Fruit fly (Drosophila melanogaster) whole organism, embryonic: ENCODE data around the gene eco.

Experiments
- B-H2 ChIP-seq: fragments of 200-800 bp; sonication (Bioruptor generic); optimal IDR thresholded peaks from 2 replicates; lab custom pipeline; 2018; ENCODE audit warnings: missing biosample characterization, mild to moderate bottlenecking, missing genetic modification characterization
- CG10431 ChIP-seq: fragments of 200-800 bp; sonication (Bioruptor generic); optimal IDR thresholded peaks from 3 replicates; lab custom pipeline; 2018; ENCODE audit warnings: missing biosample characterization, mild to moderate bottlenecking, missing genetic modification characterization
- CG10543 ChIP-seq: fragments of 200-800 bp; sonication (Bioruptor generic); optimal IDR thresholded peaks from 3 replicates; lab custom pipeline; 2017; ENCODE audit warnings: missing biosample characterization, mild to moderate bottlenecking, missing genetic modification characterization, moderate library complexity
- CG10959 ChIP-seq: fragments of 200-800 bp; sonication (Bioruptor generic); IDR thresholded peaks from 2 replicates; pipeline ENCODE4 v1.3.6; 2022; ENCODE audit warnings: missing biosample characterization, missing genetic modification characterization
- CG10979 ChIP-seq: fragments of 200-800 bp; sonication (Bioruptor generic); optimal IDR thresholded peaks from 2 replicates; lab custom pipeline; 2018; ENCODE audit warnings: missing biosample characterization, mild to moderate bottlenecking, missing genetic modification characterization, moderate library complexity
- CG11696 ChIP-seq: fragments of 200-800 bp; sonication (Bioruptor generic); IDR thresholded peaks from 2 replicates; pipeline ENCODE4 v1.3.6; 2022; ENCODE audit warnings: missing biosample characterization, missing genetic modification characterization
- CG12769 ChIP-seq: fragments of 200-800 bp; sonication (Bioruptor generic); optimal IDR thresholded peaks from 2 replicates; lab custom pipeline; 2019; ENCODE audit warnings: missing biosample characterization, mild to moderate bottlenecking, missing genetic modification characterization, moderate library complexity
- CG13287 ChIP-seq: fragments of 200-800 bp; sonication (Bioruptor generic); IDR thresholded peaks from 2 replicates; pipeline ENCODE4 v1.3.6; 2022; ENCODE audit warnings: missing biosample characterization, missing genetic modification characterization; ENCODE audit not compliant: partially characterized antibody
- CG14014 ChIP-seq: fragments of 200-800 bp; sonication (Bioruptor generic); IDR thresholded peaks from 2 replicates; pipeline ENCODE4 v1.3.6; 2022; ENCODE audit warnings: missing biosample characterization, missing genetic modification characterization
- CG14860 ChIP-seq: fragments of 200-800 bp; sonication (Bioruptor generic); IDR thresholded peaks from 3 replicates; pipeline ENCODE4 v1.3.6; 2022; ENCODE audit warnings: missing biosample characterization, missing genetic modification characterization; ENCODE audit not compliant: partially characterized antibody
- CG17912 ChIP-seq: fragments of 200-800 bp; sonication (Bioruptor generic); optimal IDR thresholded peaks from 2 replicates; lab custom pipeline; 2018; ENCODE audit warnings: missing biosample characterization, mild to moderate bottlenecking, missing genetic modification characterization
- CG18764 ChIP-seq: fragments of 200-800 bp; sonication (Bioruptor generic); optimal IDR thresholded peaks from 3 replicates; lab custom pipeline; 2016; ENCODE audit warnings: missing biosample characterization, missing genetic modification characterization
- CG2116 ChIP-seq: fragments of 200-800 bp; sonication (Bioruptor generic); optimal IDR thresholded peaks from 3 replicates; lab custom pipeline; 2018; ENCODE audit warnings: missing biosample characterization, mild to moderate bottlenecking, missing genetic modification characterization
- CG34422 ChIP-seq: fragments of 200-800 bp; sonication (Bioruptor generic); IDR thresholded peaks from 3 replicates; pipeline ENCODE4 v1.3.6; 2022; ENCODE audit warnings: missing biosample characterization, missing genetic modification characterization
- CG8089 ChIP-seq: fragments of 200-800 bp; sonication (Bioruptor generic); optimal IDR thresholded peaks from 3 replicates; lab custom pipeline; 2016; ENCODE audit warnings: missing biosample characterization, missing genetic modification characterization
- CG8388 ChIP-seq: fragments of 200-800 bp; sonication (Bioruptor generic); optimal IDR thresholded peaks from 2 replicates; lab custom pipeline; 2019; ENCODE audit warnings: missing biosample characterization, mild to moderate bottlenecking, missing genetic modification characterization, moderate library complexity
- CG9932 ChIP-seq: fragments of 200-800 bp; sonication (Bioruptor generic); IDR thresholded peaks from 2 replicates; pipeline ENCODE4 v1.3.6; 2022; ENCODE audit warnings: missing biosample characterization, missing genetic modification characterization
- Ets97D ChIP-seq: fragments of 200-800 bp; sonication (Bioruptor generic); optimal IDR thresholded peaks from 3 replicates; lab custom pipeline; 2016; ENCODE audit warnings: missing biosample characterization, missing genetic modification characterization
- Hey ChIP-seq: fragments of 200-800 bp; sonication (Bioruptor generic); optimal IDR thresholded peaks from 3 replicates; lab custom pipeline; 2018; ENCODE audit warnings: missing biosample characterization, mild to moderate bottlenecking, missing genetic modification characterization
- Hr51 ChIP-seq, 2 experiments: fragments of 200-800 bp; sonication (Bioruptor generic); optimal IDR thresholded peaks; 2 replicates in 1 of 2; 3 replicates in 1 of 2; lab custom pipeline; 2016 to 2018; ENCODE audit warnings: missing biosample characterization in 2 of 2, missing genetic modification characterization in 2 of 2, mild to moderate bottlenecking in 1 of 2, moderate library complexity in 1 of 2
- Lpt ChIP-seq: fragments of >200 bp; optimal IDR thresholded peaks from 2 replicates; lab custom pipeline; 2018; ENCODE audit warnings: missing biosample characterization, missing genetic modification characterization
- MESR4 ChIP-seq: fragments of 200-800 bp; sonication (Bioruptor generic); optimal IDR thresholded peaks from 2 replicates; lab custom pipeline; 2018; ENCODE audit warnings: missing biosample characterization, mild to moderate bottlenecking, missing genetic modification characterization, moderate library complexity
- NK7.1 ChIP-seq: fragments of 200-800 bp; sonication (Bioruptor generic); optimal IDR thresholded peaks from 3 replicates; lab custom pipeline; 2016; ENCODE audit warnings: missing biosample characterization, missing genetic modification characterization
- Pdp1 ChIP-seq, 2 experiments: fragments of 200-800 bp; sonication (Bioruptor generic); optimal IDR thresholded peaks; 3 replicates each; lab custom pipeline; 2016; ENCODE audit warnings: missing biosample characterization in 2 of 2, missing genetic modification characterization in 2 of 2, mild to moderate bottlenecking in 1 of 2, moderate library complexity in 1 of 2
- Xrp1 ChIP-seq: fragments of 200-800 bp; sonication (Bioruptor generic); IDR thresholded peaks from 2 replicates; pipeline ENCODE4 v1.3.6; 2022; ENCODE audit warnings: missing biosample characterization, missing genetic modification characterization
- bab2 ChIP-seq: fragments of 200-800 bp; sonication (Bioruptor generic); optimal IDR thresholded peaks from 2 replicates; lab custom pipeline; 2016; ENCODE audit warnings: missing biosample characterization, missing genetic modification characterization
- bsh ChIP-seq, 2 experiments: fragments of 200-800 bp; sonication (Bioruptor generic); optimal IDR thresholded peaks; 2 replicates each; lab custom pipeline; 2017 to 2018; ENCODE audit warnings: mild to moderate bottlenecking in 2 of 2, missing biosample characterization in 2 of 2, missing genetic modification characterization in 2 of 2, moderate library complexity in 1 of 2
- chm ChIP-seq: fragments of 200-800 bp; sonication (Bioruptor generic); IDR thresholded peaks from 2 replicates; pipeline ENCODE4 v1.3.6; 2022; ENCODE audit warnings: missing biosample characterization, missing genetic modification characterization
- crp ChIP-seq, 2 experiments: fragments of 200-800 bp; sonication (Bioruptor generic); optimal IDR thresholded peaks; 2 replicates in 1 of 2; 3 replicates in 1 of 2; lab custom pipeline; 2017; ENCODE audit warnings: missing biosample characterization in 2 of 2, missing genetic modification characterization in 2 of 2, mild to moderate bottlenecking in 1 of 2, moderate library complexity in 1 of 2
- esg ChIP-seq: fragments of 200-800 bp; sonication (Bioruptor generic); conservative IDR thresholded peaks from 2 replicates; pipeline ENCODE4 v1.3.6; 2022; ENCODE audit warnings: missing biosample characterization, missing genetic modification characterization
- ewg ChIP-seq: fragments of 200-800 bp; sonication (Bioruptor generic); optimal IDR thresholded peaks from 3 replicates; lab custom pipeline; 2017; ENCODE audit warnings: mild to moderate bottlenecking, missing biosample characterization, missing genetic modification reagents, missing genetic modification characterization
- exex ChIP-seq: fragments of 200-800 bp; sonication (Bioruptor generic); optimal IDR thresholded peaks from 4 replicates; lab custom pipeline; 2018; ENCODE audit warnings: missing biosample characterization, mild to moderate bottlenecking, missing genetic modification characterization, moderate library complexity
- gfzf ChIP-seq: fragments of 200-800 bp; sonication (Bioruptor generic); optimal IDR thresholded peaks from 2 replicates; lab custom pipeline; 2016; ENCODE audit warnings: missing biosample characterization, mild to moderate bottlenecking, missing genetic modification characterization, moderate library complexity
- her ChIP-seq: fragments of 200-800 bp; sonication (Bioruptor generic); optimal IDR thresholded peaks from 2 replicates; lab custom pipeline; 2016; ENCODE audit warnings: missing biosample characterization, missing genetic modification characterization
- hkb ChIP-seq, 2 experiments: fragments of 200-800 bp in 1 of 2; fragments of >200 bp in 1 of 2; sonication (Bioruptor generic) in 1 of 2; IDR thresholded peaks in 1 of 2; optimal IDR thresholded peaks in 1 of 2; 2 replicates each; pipeline versions ENCODE4 v1.3.6 to Lab custom; 2017 to 2022; ENCODE audit warnings: missing biosample characterization in 1 of 2, missing genetic modification characterization in 1 of 2
- otp ChIP-seq: fragments of 200-800 bp; sonication (Bioruptor generic); IDR thresholded peaks from 3 replicates; pipeline ENCODE4, ENCODE4 v1.3.6; 2022; ENCODE audit warnings: missing biosample characterization, missing genetic modification characterization
- p53 ChIP-seq: fragments of 200-800 bp; sonication (Bioruptor generic); optimal IDR thresholded peaks from 2 replicates; lab custom pipeline; 2016; ENCODE audit warnings: missing biosample characterization, missing genetic modification characterization
- pan ChIP-seq, 4 experiments: fragments of >200 bp in 3 of 4; fragments of 200-800 bp in 1 of 4; sonication (Bioruptor generic) in 1 of 4; optimal IDR thresholded peaks in 3 of 4; IDR thresholded peaks in 1 of 4; 2 replicates each; pipeline versions ENCODE4 v1.3.6 to Lab custom; 2017 to 2022; ENCODE audit warnings: missing biosample characterization in 2 of 4, missing genetic modification characterization in 2 of 4, mixed read lengths in 1 of 4
- pho ChIP-seq: fragments of 200-800 bp; sonication (Bioruptor generic); optimal IDR thresholded peaks from 2 replicates; lab custom pipeline; 2016; ENCODE audit warnings: missing biosample characterization, missing genetic modification characterization
- pros ChIP-seq: fragments of 200-800 bp; sonication (Bioruptor generic); optimal IDR thresholded peaks from 3 replicates; lab custom pipeline; 2019; ENCODE audit warnings: missing biosample characterization, mild to moderate bottlenecking, missing genetic modification characterization, moderate library complexity
- ro ChIP-seq: fragments of 200-800 bp; sonication (Bioruptor generic); IDR thresholded peaks from 2 replicates; pipeline ENCODE4 v1.3.6; 2022; ENCODE audit warnings: missing biosample characterization, missing genetic modification characterization
- sd ChIP-seq: fragments of 200-800 bp; sonication (Bioruptor generic); optimal IDR thresholded peaks from 3 replicates; lab custom pipeline; 2018; ENCODE audit warnings: missing biosample characterization, mild to moderate bottlenecking, missing genetic modification characterization, moderate library complexity
- sens-2 ChIP-seq: fragments of 200-800 bp; sonication (Bioruptor generic); IDR thresholded peaks from 2 replicates; pipeline ENCODE4 v1.3.6; 2022; ENCODE audit warnings: missing biosample characterization, missing genetic modification characterization
- shn ChIP-seq: fragments of 200-800 bp; sonication (Bioruptor generic); optimal IDR thresholded peaks from 3 replicates; lab custom pipeline; 2016; ENCODE audit warnings: missing biosample characterization, missing genetic modification characterization
- sug ChIP-seq: fragments of 200-800 bp; optimal IDR thresholded peaks from 2 replicates; lab custom pipeline; 2019; ENCODE audit warnings: missing biosample characterization, mild to moderate bottlenecking, missing genetic modification characterization, moderate library complexity
- tgo ChIP-seq: fragments of 200-800 bp; sonication (Bioruptor generic); IDR thresholded peaks from 3 replicates; pipeline ENCODE4 v1.3.6; 2022; ENCODE audit warnings: missing biosample characterization, missing genetic modification characterization
- z ChIP-seq: fragments of 200-800 bp; sonication (Bioruptor generic); IDR thresholded peaks from 3 replicates; pipeline ENCODE4 v1.3.6; 2022; ENCODE audit warnings: missing biosample characterization, missing genetic modification characterization

The eco gene

DNA sequence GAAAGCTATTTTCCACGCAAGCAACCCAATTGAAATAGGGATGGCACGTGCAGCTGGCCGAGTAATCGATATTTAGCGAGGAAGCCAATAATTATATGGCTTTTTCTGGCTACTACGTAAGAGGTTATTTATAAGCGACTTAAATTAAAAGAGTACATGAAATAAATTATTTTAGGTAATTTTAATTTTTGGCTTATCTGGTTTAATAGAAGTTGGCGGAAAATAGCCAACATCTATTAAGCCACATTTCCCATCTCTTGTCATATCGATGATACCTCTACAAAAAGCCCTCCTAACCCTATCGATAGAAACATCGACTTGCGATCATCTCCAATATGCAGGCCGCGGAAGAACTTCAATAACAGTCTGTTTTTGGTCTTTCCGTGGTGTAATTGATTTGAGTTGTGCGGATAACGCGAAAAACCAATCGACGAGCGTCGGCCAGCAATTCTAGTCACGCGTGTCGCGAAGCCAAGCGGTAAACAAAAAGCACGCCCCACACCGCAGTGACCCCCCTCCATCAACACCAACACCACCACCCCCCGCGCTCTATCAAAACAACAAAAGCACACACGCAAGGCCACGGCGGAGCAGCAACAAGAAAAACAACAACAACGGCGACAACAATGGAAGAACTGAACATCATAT, 9.0 kb upstream of the eco start, which contains the start of the genes Srp19 and qm (continued):
- TF ChIP-seq tgo (GFP tag; lab: Robert Waterston, UW) = peak; percentile 28
- TF ChIP-seq Pdp1 (GFP tag; optimal IDR thresholded peaks at IDR 0.05; lab: Kevin White, UChicago) = peak; percentile 53 to 62
- no peak; the same call in 1 of the 2 replicates for TF ChIP-seq CG10959 (GFP tag; lab: Robert Waterston, UW)
- TF ChIP-seq otp = 0 out of 3 replicates have a peak, but pooled peaks have one; percentile 5
- TF ChIP-seq sd = peak; percentile 33
- TF ChIP-seq CG9932 (GFP tag; lab: Robert Waterston, UW) = peak; percentile 78
- no peak for TF ChIP-seq B-H2 (GFP tag; lab: Kevin White, UChicago)
- TF ChIP-seq chm (GFP tag; lab: Robert Waterston, UW) = peak; percentile 67; the same call in 1 of the 2 replicates
- peak; percentile 86; the same call in 2 of the 3 replicates for TF ChIP-seq CG34422
- TF ChIP-seq sens-2 (GFP tag; lab: Robert Waterston, UW) = no peak
- no peak for TF ChIP-seq exex (tag; lab: Kevin White, UChicago)
- TF ChIP-seq CG8388 (GFP tag; lab: Kevin White, UChicago) = no peak
- TF ChIP-seq Ets97D (GFP tag; lab: Kevin White, UChicago) = peak; percentile 51
- TF ChIP-seq CG10543 = peak; percentile 69
- no peak for TF ChIP-seq CG10431 (GFP tag; lab: Kevin White, UChicago)
- no peak for TF ChIP-seq Hey (tag; lab: Kevin White, UChicago)
- TF ChIP-seq shn (GFP tag; lab: Kevin White, UChicago) = peak; percentile 23
- TF ChIP-seq pros = peak; percentile 26
- TF ChIP-seq MESR4 (GFP tag; lab: Kevin White, UChicago) = peak; percentile 71
- no peak for TF ChIP-seq CG11696 (GFP tag; lab: Robert Waterston, UW)
- TF ChIP-seq ro (GFP tag; lab: Robert Waterston, UW) = no peak
- TF ChIP-seq CG8089 = no peak
- no peak for TF ChIP-seq Lpt (GFP tag; lab: Kevin White, UChicago)
- TF ChIP-seq CG17912 (GFP tag; lab: Kevin White, UChicago) = no peak
- no peak for TF ChIP-seq z (GFP tag; lab: Robert Waterston, UW)
- peak; percentile 27 for TF ChIP-seq CG10979 (tag; lab: Kevin White, UChicago)
- peak; percentile 68 for TF ChIP-seq hkb (optimal IDR thresholded peaks at IDR 0.05; lab: Kevin White, UChicago)
- TF ChIP-seq hkb (GFP tag; IDR thresholded peaks at IDR 0.05; lab: Robert Waterston, UW) = peak; percentile 35; the same call in 1 of the 2 replicates
- no peak for TF ChIP-seq CG18764 (GFP tag; lab: Kevin White, UChicago)
- peak; percentile 69 for TF ChIP-seq pho (GFP tag; lab: Kevin White, UChicago)
- no peak for TF ChIP-seq NK7.1
- no peak for TF ChIP-seq p53 (GFP tag; lab: Kevin White, UChicago)
- no peak for TF ChIP-seq crp (GFP tag; optimal IDR thresholded peaks at IDR 0.05; lab: Kevin White, UChicago)
- TF ChIP-seq CG13287 (GFP tag; lab: Robert Waterston, UW) = peak; percentile 87
- TF ChIP-seq sug = peak; percentile 62
- peak; percentile 24 for TF ChIP-seq CG12769
- TF ChIP-seq CG14860 (GFP tag; lab: Robert Waterston, UW) = peak; percentile 77; the same call in 2 of the 3 replicates
- peak; percentile 71 for TF ChIP-seq CG2116 (GFP tag; lab: Kevin White, UChicago)
- TF ChIP-seq bab2 (GFP tag; lab: Kevin White, UChicago) = peak; percentile 29
- TF ChIP-seq esg = peak; percentile 21; the same call in 1 of the 2 replicates
- TF ChIP-seq her (GFP tag; lab: Kevin White, UChicago) = no peak
- TF ChIP-seq Hr51 (GFP tag; optimal IDR thresholded peaks at IDR 0.05; lab: Kevin White, UChicago) = peak; percentile 8 to 27
- TF ChIP-seq Xrp1 (GFP tag; lab: Robert Waterston, UW) = peak; percentile 44; the same call in 1 of the 2 replicates
- no peak for TF ChIP-seq ewg (GFP tag; lab: Kevin White, UChicago)
- TF ChIP-seq gfzf (GFP tag; lab: Kevin White, UChicago) = no peak
- peak; percentile 45 for TF ChIP-seq CG14014 (GFP tag; lab: Robert Waterston, UW)
- TF ChIP-seq pan (optimal IDR thresholded peaks at IDR 0.05; lab: Kevin White, UChicago) = no peak
- peak in 1 of 2 experiments; percentile 63 for TF ChIP-seq pan (GFP tag; optimal IDR thresholded peaks at IDR 0.05 in 1 of 2, IDR thresholded peaks at IDR 0.05 in 1 of 2)
- TF ChIP-seq bsh (GFP tag; optimal IDR thresholded peaks at IDR 0.05; lab: Kevin White, UChicago) = peak; percentile 13 to 36
